Fruit fly (Drosophila melanogaster): ENCODE measurements around the gene Arr2.

The Arr2 gene

dm6 chr3L:8691891-8692874 is 43.4 kb upstream of the Arr2 start (continued):
- peak; percentile 44 for TF ChIP-seq CG12155 (GFP tag; optimal IDR thresholded peaks at IDR 0.05)
- TF ChIP-seq CG14014 (GFP tag; IDR thresholded peaks at IDR 0.05): peak; percentile 43; the same call in 1 of the 2 replicates
- TF ChIP-seq Sox102F (GFP tag; optimal IDR thresholded peaks at IDR 0.05): peak; percentile 58
- no peak for TF ChIP-seq Atf-2 (GFP tag; optimal IDR thresholded peaks at IDR 0.05)
- TF ChIP-seq CG11723 (GFP tag; optimal IDR thresholded peaks at IDR 0.05): peak; percentile 26
- TF ChIP-seq lilli (GFP tag; optimal IDR thresholded peaks at IDR 0.05): no peak
- TF ChIP-seq Trl (optimal IDR thresholded peaks at IDR 0.05): no peak
- no peak for TF ChIP-seq Trl (GFP tag; optimal IDR thresholded peaks at IDR 0.05)
- TF ChIP-seq Dbx (GFP tag; IDR thresholded peaks at IDR 0.05): no peak
- peak; percentile 10 for TF ChIP-seq CG6854 (GFP tag; optimal IDR thresholded peaks at IDR 0.05)
- no peak for TF ChIP-seq CG14965 (GFP tag; optimal IDR thresholded peaks at IDR 0.05; ENCODE audit: borderline replicate concordance)
- TF ChIP-seq sug (tag; optimal IDR thresholded peaks at IDR 0.05): peak; percentile 80
- peak; percentile 68 for TF ChIP-seq CG12659 (GFP tag; optimal IDR thresholded peaks at IDR 0.05)
- no peak for TF ChIP-seq Fer3 (tag; optimal IDR thresholded peaks at IDR 0.05)
- no peak for TF ChIP-seq run (tag; optimal IDR thresholded peaks at IDR 0.05)
- no peak for TF ChIP-seq cas (GFP tag; IDR thresholded peaks at IDR 0.05)
- peak; percentile 23 for TF ChIP-seq kay (GFP tag; optimal IDR thresholded peaks at IDR 0.05)
- no peak for TF ChIP-seq Lhr (GFP tag; optimal IDR thresholded peaks at IDR 0.05)
- no peak for TF ChIP-seq Antp (GFP tag; optimal IDR thresholded peaks at IDR 0.05)
- TF ChIP-seq CG10366 (GFP tag; IDR thresholded peaks at IDR 0.05): 0 out of 2 replicates have a peak, but pooled peaks have one; percentile 25
- no peak for TF ChIP-seq CG11696 (GFP tag; IDR thresholded peaks at IDR 0.05)
- TF ChIP-seq CG6689 (GFP tag; IDR thresholded peaks at IDR 0.05): no peak
- TF ChIP-seq lmd (GFP tag; IDR thresholded peaks at IDR 0.05): no peak; the same call in none of the 2 replicates
- no peak for TF ChIP-seq Hr39 (optimal IDR thresholded peaks at IDR 0.05)
- TF ChIP-seq Hmr (GFP tag; optimal IDR thresholded peaks at IDR 0.05): peak; percentile 40
- TF ChIP-seq Hr51 (GFP tag; optimal IDR thresholded peaks at IDR 0.05): peak in 1 of 2 experiments; percentile 76
- peak; percentile 84 for TF ChIP-seq CG18262 (tag; optimal IDR thresholded peaks at IDR 0.05)
- peak; percentile 23; the same call in 1 of the 4 replicates for TF ChIP-seq Gug (GFP tag; IDR thresholded peaks at IDR 0.05)
- no peak for TF ChIP-seq bab2 (GFP tag; optimal IDR thresholded peaks at IDR 0.05)
- no peak for TF ChIP-seq CG1603 (tag; optimal IDR thresholded peaks at IDR 0.05)
- no peak for TF ChIP-seq vfl (GFP tag; optimal IDR thresholded peaks at IDR 0.05)
- 0 out of 2 replicates have a peak, but pooled peaks have one; percentile 25 for TF ChIP-seq CG9932 (GFP tag; IDR thresholded peaks at IDR 0.05)
- TF ChIP-seq CG12299 (tag; optimal IDR thresholded peaks at IDR 0.05): no peak
- no peak for TF ChIP-seq CG18011 (GFP tag; optimal IDR thresholded peaks at IDR 0.05)
- peak; percentile 77 for TF ChIP-seq grau (tag; optimal IDR thresholded peaks at IDR 0.05)
- TF ChIP-seq E2f2 (GFP tag; IDR thresholded peaks at IDR 0.05): 0 out of 2 replicates have a peak, but pooled peaks have one; percentile 21
- peak; percentile 58 for TF ChIP-seq Vsx1 (GFP tag; optimal IDR thresholded peaks at IDR 0.05)
- no peak for TF ChIP-seq Hmx (GFP tag; optimal IDR thresholded peaks at IDR 0.05)
- TF ChIP-seq Atf3 (GFP tag; optimal IDR thresholded peaks at IDR 0.05): no peak
- TF ChIP-seq prd (optimal IDR thresholded peaks at IDR 0.05): no peak
- peak; percentile 45; the same call in 1 of the 3 replicates for TF ChIP-seq prd (GFP tag; IDR thresholded peaks at IDR 0.05)
- TF ChIP-seq CG31224 (GFP tag; IDR thresholded peaks at IDR 0.05): no peak
- no peak for TF ChIP-seq nau (GFP tag; optimal IDR thresholded peaks at IDR 0.05)
- no peak for TF ChIP-seq hbn (GFP tag; IDR thresholded peaks at IDR 0.05; ENCODE audit: partially characterized antibody)
- TF ChIP-seq D19A (tag; optimal IDR thresholded peaks at IDR 0.05): peak; percentile 48
- TF ChIP-seq chn (GFP tag; optimal IDR thresholded peaks at IDR 0.05): no peak
- peak; percentile 11; the same call in 1 of the 2 replicates for TF ChIP-seq klu (GFP tag; IDR thresholded peaks at IDR 0.05)
- peak in 1 of 2 experiments; percentile 45 for TF ChIP-seq dpn (GFP tag; optimal IDR thresholded peaks at IDR 0.05)
- TF ChIP-seq CG34376 (GFP tag; optimal IDR thresholded peaks at IDR 0.05): peak; percentile 85

All from whole organism, embryonic.